Fruit fly (Drosophila melanogaster): ENCODE data around the gene CG2126.

The CG2126 gene

DNA sequence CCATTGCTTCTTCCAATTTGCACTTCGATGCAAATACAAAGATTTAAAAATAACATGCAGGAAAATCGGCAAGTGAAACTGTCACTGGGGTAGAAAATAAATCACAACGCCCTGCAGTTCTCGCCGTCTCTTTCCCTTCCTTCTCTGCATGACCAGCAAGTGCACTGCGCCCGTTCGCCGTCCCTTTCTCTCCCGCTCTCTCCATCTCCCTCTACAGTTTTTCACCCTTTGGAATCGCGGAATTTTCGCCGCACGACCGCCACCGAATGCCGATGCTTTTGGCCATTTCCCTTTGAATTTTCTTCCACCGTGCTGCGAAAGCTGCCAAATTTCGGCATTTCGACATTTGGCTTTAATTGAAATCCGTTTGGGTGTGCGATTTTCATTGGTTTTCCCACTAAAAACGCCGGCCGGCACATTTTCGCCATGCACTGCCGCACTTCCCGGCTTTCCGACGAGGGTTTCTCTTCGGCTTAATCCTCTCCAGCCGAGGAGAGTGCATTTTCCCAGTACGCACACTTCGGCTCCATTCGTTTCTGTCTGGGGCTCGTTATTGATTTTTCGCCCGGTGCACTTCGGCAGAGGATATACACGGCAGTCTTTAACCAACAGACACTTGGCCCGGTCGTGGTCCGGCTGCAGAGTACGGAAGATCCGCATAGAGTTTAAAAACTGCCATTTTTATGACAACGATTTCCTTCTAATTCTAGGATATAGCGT lies 37.2 kb downstream of the CG2126 start (continued):
- TF ChIP-seq CG12299 (tag; optimal IDR thresholded peaks at IDR 0.05) = no peak
- TF ChIP-seq Asciz (GFP tag; optimal IDR thresholded peaks at IDR 0.05) = no peak
- TF ChIP-seq MBD-R2 (GFP tag; IDR thresholded peaks at IDR 0.05) = peak; percentile 16; the same call in 1 of the 2 replicates
- TF ChIP-seq CG7963 (GFP tag; IDR thresholded peaks at IDR 0.05; ENCODE audit: partially characterized antibody) = 0 out of 3 replicates have a peak, but pooled peaks have one; percentile 38
- TF ChIP-seq CG1832 (GFP tag; optimal IDR thresholded peaks at IDR 0.05) = peak; percentile 72
- TF ChIP-seq CG13775 (GFP tag; optimal IDR thresholded peaks at IDR 0.05) = no peak

DNA sequence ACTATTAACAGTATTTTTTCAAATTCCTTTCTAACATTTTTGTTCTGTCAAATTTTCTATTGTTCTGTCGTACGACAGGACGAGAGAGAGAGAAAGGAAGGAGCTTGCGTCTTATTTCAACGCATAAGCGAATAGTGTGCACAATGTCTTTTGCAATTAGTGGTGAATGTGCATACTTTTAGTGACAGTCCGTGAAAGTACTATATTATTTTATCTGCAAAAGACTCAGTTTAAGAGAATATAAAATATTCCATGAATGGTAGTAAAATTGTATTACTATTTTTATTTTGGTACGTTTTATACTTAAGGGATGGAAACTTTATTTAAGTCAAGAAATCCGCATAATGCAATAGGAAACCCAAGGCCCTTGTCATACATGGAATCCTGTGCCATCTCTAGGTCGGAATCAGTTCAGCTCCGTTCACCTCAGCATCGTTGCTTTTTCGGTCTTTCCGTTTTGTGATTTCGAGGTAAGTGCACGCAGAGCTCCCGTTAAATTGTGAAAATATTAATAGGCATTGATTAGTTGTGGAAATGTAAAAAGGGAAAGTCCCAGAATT lies 38.3 kb downstream of the CG2126 start, which contains the start of gene eEF1alpha2:
Gene eEF1alpha2 (plus strand): TSS at position 409 of the 560 bp plus-strand sequence.
- TF ChIP-seq CG10431 (GFP tag; optimal IDR thresholded peaks at IDR 0.05) (peak; percentile 94), CG17802 (tag; optimal IDR thresholded peaks at IDR 0.05) (peak; percentile 95), Med (GFP tag) (peak; percentile 56), sna (GFP tag; IDR thresholded peaks at IDR 0.05; ENCODE audit: partially characterized antibody) (no peak), CG7987 (GFP tag; optimal IDR thresholded peaks at IDR 0.05) (no peak), CG10274 (GFP tag; optimal IDR thresholded peaks at IDR 0.05) (no peak), ftz-f1 (GFP tag; optimal IDR thresholded peaks at IDR 0.05) (no peak), lbe (GFP tag; optimal IDR thresholded peaks at IDR 0.05) (no peak), lola (GFP tag; optimal IDR thresholded peaks at IDR 0.05) (peak in 1 of 3 experiments; percentile 10), CG16813 (GFP tag; IDR thresholded peaks at IDR 0.05; ENCODE audit: partially characterized antibody) (0 out of 3 replicates have a peak, but pooled peaks have one; percentile 22), slp2 (GFP tag; optimal IDR thresholded peaks at IDR 0.05) (no peak), oc (tag; optimal IDR thresholded peaks at IDR 0.05) (no peak), pzg (GFP tag; optimal IDR thresholded peaks at IDR 0.05) (peak; percentile 12), Sry-δ (GFP tag; optimal IDR thresholded peaks at IDR 0.05) (peak; percentile 66), CG16863 (GFP tag; optimal IDR thresholded peaks at IDR 0.05) (no peak), bbx (GFP tag; IDR thresholded peaks at IDR 0.05; ENCODE audit: partially characterized antibody) (0 out of 2 replicates have a peak, but pooled peaks have one; percentile 8), CG9609 (GFP tag; optimal IDR thresholded peaks at IDR 0.05) (no peak), CG14441 (GFP tag; IDR thresholded peaks at IDR 0.05) (no peak), Tbp (GFP tag; optimal IDR thresholded peaks at IDR 0.05) (no peak), stwl (tag; optimal IDR thresholded peaks at IDR 0.05) (peak; percentile 20), CG1603 (tag; optimal IDR thresholded peaks at IDR 0.05) (peak; percentile 12), ssp (GFP tag; IDR thresholded peaks at IDR 0.05) (peak; percentile 33; the same call in 1 of the 2 replicates), Usf (GFP tag; optimal IDR thresholded peaks at IDR 0.05) (no peak), Scr (GFP tag; IDR thresholded peaks at IDR 0.05; ENCODE audit: partially characterized antibody) (peak; percentile 53), Dek (tag; optimal IDR thresholded peaks at IDR 0.05) (no peak), CG30431 (GFP tag; optimal IDR thresholded peaks at IDR 0.05) (no peak), CG3407 (GFP tag; optimal IDR thresholded peaks at IDR 0.05) (no peak), CG2712 (tag; optimal IDR thresholded peaks at IDR 0.05) (no peak), amos (GFP tag; IDR thresholded peaks at IDR 0.05; ENCODE audit: partially characterized antibody) (0 out of 2 replicates have a peak, but pooled peaks have one; percentile 17), repo (GFP tag; optimal IDR thresholded peaks at IDR 0.05) (no peak), emc (GFP tag; optimal IDR thresholded peaks at IDR 0.05) (no peak), unc-4 (GFP tag; IDR thresholded peaks at IDR 0.05; ENCODE audit: partially characterized antibody) (0 out of 2 replicates have a peak, but pooled peaks have one; percentile 33), Six4 (GFP tag; optimal IDR thresholded peaks at IDR 0.05) (no peak), prd (optimal IDR thresholded peaks at IDR 0.05) (no peak), prd (GFP tag; IDR thresholded peaks at IDR 0.05) (peak; percentile 21; the same call in 1 of the 3 replicates), corto (GFP tag; optimal IDR thresholded peaks at IDR 0.05) (no peak), sens (GFP tag) (peak; percentile 49), Bgb (GFP tag; IDR thresholded peaks at IDR 0.05; ENCODE audit: partially characterized antibody) (0 out of 2 replicates have a peak, but pooled peaks have one; percentile 30), Elba2 (GFP tag; optimal IDR thresholded peaks at IDR 0.05) (peak; percentile 53), CG8924 (tag; optimal IDR thresholded peaks at IDR 0.05) (no peak)

All from whole organism, embryonic.